Fruit fly (Drosophila melanogaster) whole organism, prepupa: Measurements from ENCODE around the gene Mgat2.

Source experiments
- Blimp-1 ChIP-seq: fragments of 200-800 bp; sonication (Bioruptor generic); optimal IDR thresholded peaks from 3 replicates; lab custom pipeline; 2017; ENCODE audit warnings: missing biosample characterization, missing genetic modification characterization, mild to moderate bottlenecking, moderate library complexity, missing genetic modification reagents
- CG10631 ChIP-seq: fragments of 200-800 bp; sonication (Bioruptor generic); optimal IDR thresholded peaks from 2 replicates; lab custom pipeline; 2016; ENCODE audit warnings: missing biosample characterization, missing genetic modification characterization
- CG15336 ChIP-seq: fragments of 200-800 bp; sonication (Bioruptor generic); IDR thresholded peaks from 2 replicates; pipeline ENCODE4 v1.3.6; 2022; ENCODE audit warnings: missing biosample characterization, missing genetic modification characterization
- CG32006 ChIP-seq: fragments of 200-800 bp; sonication (Bioruptor generic); optimal IDR thresholded peaks from 3 replicates; lab custom pipeline; 2017; ENCODE audit warnings: missing biosample characterization, mild to moderate bottlenecking, missing genetic modification characterization
- CG6163 ChIP-seq: fragments of 200-800 bp; sonication (Bioruptor generic); IDR thresholded peaks from 3 replicates; pipeline ENCODE4 v1.3.6; 2022; ENCODE audit warnings: missing biosample characterization, missing genetic modification characterization
- CG6276 ChIP-seq: fragments of 200-800 bp; sonication (Bioruptor generic); optimal IDR thresholded peaks from 2 replicates; lab custom pipeline; 2017; ENCODE audit warnings: missing biosample characterization, mild to moderate bottlenecking, missing genetic modification characterization
- CG6854 ChIP-seq: fragments of 200-800 bp; sonication (Bioruptor generic); optimal IDR thresholded peaks from 2 replicates; lab custom pipeline; 2017; ENCODE audit warnings: missing biosample characterization, mild to moderate bottlenecking, missing genetic modification characterization
- Eip93F ChIP-seq: fragments of 200-800 bp; sonication (Bioruptor generic); optimal IDR thresholded peaks from 2 replicates; lab custom pipeline; 2016; ENCODE audit warnings: missing biosample characterization, mild to moderate bottlenecking, missing genetic modification characterization
- Ets96B ChIP-seq: fragments of 200-800 bp; optimal IDR thresholded peaks from 2 replicates; lab custom pipeline; 2019; ENCODE audit warnings: missing biosample characterization, mild to moderate bottlenecking, missing genetic modification characterization, moderate library complexity
- Hr39 ChIP-seq: fragments of 200-800 bp; sonication (Bioruptor generic); optimal IDR thresholded peaks from 2 replicates; lab custom pipeline; 2016; ENCODE audit warnings: missing biosample characterization, missing genetic modification characterization
- Lpt ChIP-seq: fragments of 200-800 bp; sonication (Bioruptor generic); optimal IDR thresholded peaks from 3 replicates; lab custom pipeline; 2016; ENCODE audit warnings: missing biosample characterization, missing genetic modification characterization
- acj6 ChIP-seq: fragments of 200-800 bp; sonication (Bioruptor generic); optimal IDR thresholded peaks from 3 replicates; lab custom pipeline; 2016; ENCODE audit warnings: missing biosample characterization, missing genetic modification characterization
- net ChIP-seq: fragments of 200-800 bp; sonication (Bioruptor generic); optimal IDR thresholded peaks from 3 replicates; lab custom pipeline; 2016; ENCODE audit warnings: missing biosample characterization, missing genetic modification characterization

dm6 chr3R:29990681-29991080 lies 31.3 kb downstream of the Mgat2 start:
- TF ChIP-seq CG6854: no peak
- no peak for TF ChIP-seq CG32006 (GFP tag; lab: Kevin White, UChicago)
- TF ChIP-seq Hr39 (GFP tag; lab: Kevin White, UChicago): no peak
- no peak for TF ChIP-seq CG15336 (GFP tag; lab: Robert Waterston, UW)
- TF ChIP-seq CG10631 (GFP tag; lab: Kevin White, UChicago): no peak
- TF ChIP-seq Ets96B (tag; lab: Kevin White, UChicago): no peak
- TF ChIP-seq Eip93F: no peak
- TF ChIP-seq CG6276 (GFP tag; lab: Kevin White, UChicago): no peak
- TF ChIP-seq Blimp-1 (GFP tag; lab: Kevin White, UChicago): no peak
- TF ChIP-seq CG6163 (GFP tag; lab: Robert Waterston, UW): no peak
- no peak for TF ChIP-seq Lpt (GFP tag; lab: Kevin White, UChicago)
- no peak for TF ChIP-seq net
- no peak for TF ChIP-seq acj6 (GFP tag; lab: Kevin White, UChicago)
